Fruit fly (Drosophila melanogaster) S2 (cell line): ENCODE data around the gene CG31805.
A peak's percentile ranks its signal among the peaks of the same experiment; 100 is the strongest.

ENCODE experiments used
- CG8478 ChIP-seq: fragments of >200 bp; optimal IDR thresholded peaks from 2 replicates; lab custom pipeline; 2018
- CTCF ChIP-seq, 2 experiments: fragments of >200 bp; optimal IDR thresholded peaks; 2 replicates each; lab custom pipeline; 2018

CG31805 gene

DNA sequence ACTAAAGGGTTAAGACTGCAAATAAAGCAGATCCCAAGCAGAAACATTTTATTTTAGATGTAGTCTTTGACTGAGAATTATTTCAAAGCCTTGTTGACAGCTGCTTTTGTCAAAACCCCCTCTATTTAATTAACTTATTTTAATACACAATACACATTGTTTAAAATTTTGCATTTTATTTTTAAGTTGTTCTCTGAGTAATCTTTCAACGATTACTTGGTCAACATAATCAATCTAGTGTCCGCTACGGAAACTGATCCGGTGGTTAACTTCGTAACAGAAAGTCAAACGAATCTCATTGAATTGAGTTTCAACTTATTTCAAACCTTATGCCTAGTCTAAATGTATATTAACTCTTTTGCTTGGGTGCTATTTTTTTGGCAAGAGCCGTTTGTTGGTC is at the start of gene CG31805:
TSS of gene CG31805 (minus strand) at position 101 of the 400 bp plus-strand sequence.
- no peak for TF ChIP-seq CTCF (optimal IDR thresholded peaks at IDR 0.05; lab: Kevin White, UChicago)
- no peak for TF ChIP-seq CG8478 (lab: Kevin White, UChicago)

dm6 chr2L:16921825-16922224 is 21.6 kb upstream of the CG31805 start:
- TF ChIP-seq CG8478 (lab: Kevin White, UChicago) (no peak), CTCF (optimal IDR thresholded peaks at IDR 0.05; lab: Kevin White, UChicago) (no peak)

DNA sequence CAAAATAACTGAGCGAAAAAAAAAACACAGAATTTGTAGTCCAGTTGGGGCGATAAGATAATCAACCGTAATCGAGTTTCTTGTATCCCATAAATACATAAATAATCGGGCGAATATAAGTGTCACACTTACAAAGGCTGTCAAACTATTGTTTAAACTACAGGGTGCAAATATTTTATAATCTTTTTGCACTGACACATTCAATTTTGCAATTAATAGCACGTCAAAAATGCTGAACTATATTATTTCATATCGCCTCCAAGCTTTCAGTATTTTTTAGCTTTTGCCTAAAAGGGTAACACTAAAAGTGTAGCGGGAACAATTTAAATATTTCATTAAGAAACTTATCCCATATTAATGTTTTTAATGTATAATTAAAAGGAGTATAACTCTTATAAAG is 9.9 kb upstream of the CG31805 start, which contains the start of gene ApepP:
TSS of gene ApepP (minus strand) at position 242 of the 400 bp plus-strand sequence.
- no peak for TF ChIP-seq CG8478 (lab: Kevin White, UChicago)
- TF ChIP-seq CTCF (optimal IDR thresholded peaks at IDR 0.05; lab: Kevin White, UChicago), result no peak

DNA sequence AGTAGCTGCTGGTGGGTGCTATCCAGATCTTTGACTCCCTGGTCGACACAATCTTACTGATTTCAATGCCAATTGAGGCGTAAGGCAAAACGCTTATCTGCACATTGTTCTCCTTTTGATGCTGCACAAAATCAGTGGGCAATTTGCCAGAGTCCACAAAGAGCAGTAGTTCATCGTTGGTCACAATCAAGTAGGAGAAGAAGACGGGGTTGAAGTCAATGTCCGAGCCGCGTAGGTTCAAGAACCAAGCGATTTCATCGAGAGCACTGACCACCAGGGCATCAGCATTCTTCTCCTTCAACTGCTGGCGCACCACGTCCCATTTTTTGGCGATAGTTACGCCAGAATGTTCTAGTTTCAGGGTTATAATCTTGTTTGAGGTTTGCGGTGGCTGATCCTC is 9.0 kb upstream of the CG31805 start:
- TF ChIP-seq CTCF (optimal IDR thresholded peaks at IDR 0.05; lab: Kevin White, UChicago), result no peak
- no peak for TF ChIP-seq CG8478 (lab: Kevin White, UChicago)

DNA sequence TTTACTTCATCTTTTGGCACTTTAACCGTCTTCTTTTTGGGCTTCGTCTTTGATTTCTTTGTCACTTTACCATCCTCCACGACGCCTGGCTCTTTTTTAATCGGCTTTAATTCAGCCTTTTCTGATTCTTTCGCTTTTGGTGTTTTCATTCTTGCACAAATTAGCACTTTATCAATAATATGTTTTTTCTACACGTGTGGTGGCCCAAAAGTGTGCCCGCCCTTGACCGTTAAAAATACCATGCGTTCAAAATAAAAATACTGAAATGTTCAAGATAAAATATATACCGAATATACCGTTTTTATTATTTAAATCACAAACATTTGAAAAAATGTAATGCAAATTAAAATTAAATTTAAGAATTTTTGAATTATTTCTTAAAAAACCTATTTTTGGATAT is 1.7 kb upstream of the CG31805 start, which contains the start of gene CG12288:
TSS of gene CG12288 (minus strand) at position 216 of the 400 bp plus-strand sequence.
- TF ChIP-seq CG8478 (lab: Kevin White, UChicago) (no peak), CTCF (optimal IDR thresholded peaks at IDR 0.05; lab: Kevin White, UChicago) (no peak)

dm6 chr2L:16889608-16890007 is 10.7 kb downstream of the CG31805 start, which contains the start of gene CG42556:
TSS of gene CG42556 (plus strand) at chr2L:16889908.
- no peak for TF ChIP-seq CTCF (optimal IDR thresholded peaks at IDR 0.05; lab: Kevin White, UChicago)
- no peak for TF ChIP-seq CG8478 (lab: Kevin White, UChicago)

- no peak for TF ChIP-seq CG8478 (lab: Kevin White, UChicago)
- TF ChIP-seq CTCF (optimal IDR thresholded peaks at IDR 0.05; lab: Kevin White, UChicago), result no peak
These were observed 11.5 kb downstream of the CG31805 start for dm6 chr2L:16888574-16889376.

DNA sequence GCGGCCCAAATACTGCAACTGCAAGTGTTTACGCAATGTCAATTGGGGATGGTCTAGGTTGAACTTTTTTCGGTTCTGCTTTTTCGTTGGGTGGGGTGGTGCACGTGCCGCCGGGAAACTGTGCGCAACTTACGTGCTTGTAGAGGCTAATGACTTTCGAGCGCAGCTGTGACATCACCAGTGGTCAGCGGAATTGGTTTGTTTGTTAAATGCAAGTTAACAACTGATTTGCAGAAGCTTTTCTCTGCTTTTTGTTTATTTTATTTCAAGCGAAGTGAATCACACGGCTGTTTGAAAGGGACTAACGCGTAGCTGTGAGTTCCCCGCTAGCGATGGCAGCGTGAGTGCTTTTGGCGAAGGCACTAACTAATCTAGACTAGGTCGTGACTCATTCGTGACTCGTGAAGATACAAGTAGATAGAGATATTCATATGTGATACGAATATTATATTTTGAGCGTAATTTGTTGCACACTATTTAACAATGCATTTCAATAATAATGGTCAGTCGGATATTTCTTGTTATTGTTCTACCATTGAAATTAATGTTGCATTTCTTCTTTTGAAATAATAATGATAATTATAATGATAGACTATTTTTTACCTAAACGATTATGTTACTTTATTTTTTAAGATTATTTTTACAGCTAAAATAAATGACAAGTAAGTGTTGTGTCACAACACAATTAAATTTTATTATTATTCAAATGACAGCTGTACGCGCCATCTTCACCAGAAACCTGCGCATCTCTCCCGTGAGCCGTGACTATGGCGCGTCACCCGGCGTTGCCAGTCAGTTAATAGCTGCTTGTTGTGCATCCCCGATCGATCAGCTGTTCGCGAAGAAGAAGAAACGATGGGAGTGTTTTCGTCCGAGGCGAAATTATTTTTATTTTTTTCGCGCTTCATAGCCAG is 12.4 kb downstream of the CG31805 start, which contains the start of the genes osi and tweek:
TSS of gene osi (minus strand) at position 307 of the 914 bp plus-strand sequence.
TSS of gene tweek (plus strand) at position 831 of the 914 bp plus-strand sequence.
- TF ChIP-seq CTCF (optimal IDR thresholded peaks at IDR 0.05; lab: Kevin White, UChicago) (peak in 1 of 2 experiments; percentile 1), CG8478 (lab: Kevin White, UChicago) (no peak)

DNA sequence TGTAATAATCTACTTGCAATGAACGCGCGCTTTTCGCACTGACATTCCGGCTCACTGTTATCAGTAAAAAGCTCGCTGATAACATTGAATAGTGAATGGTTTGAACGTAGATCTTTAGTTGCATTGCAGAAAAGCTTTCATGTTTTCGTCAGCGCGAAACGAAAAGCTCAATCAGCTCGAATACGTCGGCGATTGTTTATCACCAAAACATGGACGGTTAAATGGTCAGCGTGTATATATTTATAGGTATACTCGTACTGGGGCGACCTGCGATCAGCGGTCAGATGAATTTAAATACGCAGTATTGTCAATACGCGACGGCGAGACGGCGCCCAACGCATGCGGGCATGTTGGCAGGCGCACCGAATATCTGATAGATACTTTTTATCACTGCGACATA is 13.8 kb downstream of the CG31805 start:
- TF ChIP-seq CG8478 (lab: Kevin White, UChicago), result no peak
- TF ChIP-seq CTCF (optimal IDR thresholded peaks at IDR 0.05; lab: Kevin White, UChicago), result no peak

dm6 chr2L:16885347-16885746 is 14.9 kb downstream of the CG31805 start:
- no peak for TF ChIP-seq CTCF (optimal IDR thresholded peaks at IDR 0.05; lab: Kevin White, UChicago)
- TF ChIP-seq CG8478 (lab: Kevin White, UChicago), result no peak

dm6 chr2L:16884702-16885101 is 15.6 kb downstream of the CG31805 start:
- no peak for TF ChIP-seq CTCF (optimal IDR thresholded peaks at IDR 0.05; lab: Kevin White, UChicago)
- TF ChIP-seq CG8478 (lab: Kevin White, UChicago), result no peak

dm6 chr2L:16882871-16883849 is 17.1 kb downstream of the CG31805 start:
- no peak for TF ChIP-seq CTCF (optimal IDR thresholded peaks at IDR 0.05; lab: Kevin White, UChicago)
- no peak for TF ChIP-seq CG8478 (lab: Kevin White, UChicago)

dm6 chr2L:16882372-16882771 is 17.9 kb downstream of the CG31805 start:
- TF ChIP-seq CG8478 (lab: Kevin White, UChicago) (no peak), CTCF (optimal IDR thresholded peaks at IDR 0.05; lab: Kevin White, UChicago) (no peak)
